Worm (Caenorhabditis elegans) whole organism, mixed stage, embryonic: ENCODE measurements around the gene lbp-8.

Source experiments
- M03D4.4 ChIP-seq: sonication (generic microtip); optimal IDR thresholded peaks from 2 replicates; lab custom pipeline; 2017; ENCODE audit warnings: mild to moderate bottlenecking, missing genetic modification characterization, missing compliant biosample characterization
- bed-3 ChIP-seq: fragments of 200-800 bp; sonication (Bioruptor generic); optimal IDR thresholded peaks from 3 replicates; lab custom pipeline; 2018; ENCODE audit warnings: mild to moderate bottlenecking, missing genetic modification characterization, moderate library complexity, missing compliant biosample characterization
- blmp-1 ChIP-seq: fragments of 150-350 bp; optimal IDR thresholded peaks from 2 replicates; lab custom pipeline; 2014; ENCODE audit warnings: missing biosample characterization, missing genetic modification characterization
- ceh-39 ChIP-seq: fragments of 150-350 bp; optimal IDR thresholded peaks from 2 replicates; lab custom pipeline; 2014; ENCODE audit warnings: missing biosample characterization, missing genetic modification characterization
- ceh-43 ChIP-seq: fragments of 200-800 bp; sonication (Bioruptor generic); optimal IDR thresholded peaks from 2 replicates; lab custom pipeline; 2018; ENCODE audit warnings: mild to moderate bottlenecking, missing genetic modification characterization, moderate library complexity, missing compliant biosample characterization
- ceh-83 ChIP-seq: fragments of 200-800 bp; sonication (Bioruptor generic); optimal IDR thresholded peaks from 2 replicates; lab custom pipeline; 2018; ENCODE audit warnings: mild to moderate bottlenecking, missing genetic modification characterization, missing compliant biosample characterization
- ces-1 ChIP-seq: fragments of 150-350 bp; optimal IDR thresholded peaks from 2 replicates; lab custom pipeline; 2014; ENCODE audit warnings: missing biosample characterization, missing genetic modification reagents, missing genetic modification characterization
- cnd-1 ChIP-seq: fragments of 200-800 bp; sonication (Bioruptor generic); optimal IDR thresholded peaks from 2 replicates; lab custom pipeline; 2018; ENCODE audit warnings: mild to moderate bottlenecking, missing genetic modification characterization, missing compliant biosample characterization
- drap-1 ChIP-seq: fragments of 200-800 bp; sonication (Bioruptor generic); optimal IDR thresholded peaks from 3 replicates; lab custom pipeline; 2018; ENCODE audit warnings: mild to moderate bottlenecking, missing genetic modification characterization, missing compliant biosample characterization
- elt-1 ChIP-seq: sonication (generic microtip); optimal IDR thresholded peaks from 2 replicates; lab custom pipeline; 2017; ENCODE audit warnings: missing genetic modification characterization, mild to moderate bottlenecking, missing compliant biosample characterization, antibody characterized with exemption, moderate library complexity, borderline replicate concordance; ENCODE audit not compliant: insufficient read depth
- elt-3 ChIP-seq: fragments of 150-350 bp; optimal IDR thresholded peaks from 2 replicates; lab custom pipeline; 2014; ENCODE audit warnings: missing biosample characterization, missing genetic modification characterization
- flh-1 ChIP-seq: fragments of 200-800 bp; sonication (Bioruptor generic); optimal IDR thresholded peaks from 2 replicates; lab custom pipeline; 2018; ENCODE audit warnings: mild to moderate bottlenecking, missing genetic modification characterization, moderate library complexity, missing compliant biosample characterization
- ham-2 ChIP-seq: fragments of 200-800 bp; sonication (Bioruptor generic); optimal IDR thresholded peaks from 2 replicates; lab custom pipeline; 2018; ENCODE audit warnings: mild to moderate bottlenecking, missing genetic modification characterization, missing compliant biosample characterization
- hlh-1 ChIP-seq: fragments of 150-350 bp; optimal IDR thresholded peaks from 2 replicates; lab custom pipeline; 2014; ENCODE audit warnings: missing biosample characterization, missing genetic modification reagents, missing genetic modification characterization
- lin-13 ChIP-seq: fragments of 150-350 bp; optimal IDR thresholded peaks from 2 replicates; lab custom pipeline; 2014; ENCODE audit warnings: missing biosample characterization, missing genetic modification characterization
- lin-32 ChIP-seq: fragments of 200-800 bp; sonication (Bioruptor generic); optimal IDR thresholded peaks from 2 replicates; lab custom pipeline; 2018; ENCODE audit warnings: mild to moderate bottlenecking, missing genetic modification characterization, missing compliant biosample characterization
- lsy-2 ChIP-seq: fragments of 150-350 bp; optimal IDR thresholded peaks from 2 replicates; lab custom pipeline; 2014; ENCODE audit warnings: missing biosample characterization, missing genetic modification characterization
- mab-5 ChIP-seq: fragments of 150-350 bp; optimal IDR thresholded peaks from 2 replicates; lab custom pipeline; 2014; ENCODE audit warnings: missing biosample characterization, missing genetic modification characterization
- mep-1 ChIP-seq: fragments of 150-350 bp; optimal IDR thresholded peaks from 2 replicates; lab custom pipeline; 2017; ENCODE audit warnings: missing biosample characterization, missing genetic modification reagents, missing genetic modification characterization, inconsistent platforms
- nhr-12 ChIP-seq: fragments of 150-350 bp; optimal IDR thresholded peaks from 2 replicates; lab custom pipeline; 2014; ENCODE audit warnings: missing biosample characterization, missing genetic modification characterization
- nhr-2 ChIP-seq: fragments of 150-350 bp; optimal IDR thresholded peaks from 2 replicates; lab custom pipeline; 2014; ENCODE audit warnings: missing biosample characterization, missing genetic modification characterization
- nhr-237 ChIP-seq: fragments of 150-350 bp; optimal IDR thresholded peaks from 2 replicates; lab custom pipeline; 2014; ENCODE audit warnings: missing biosample characterization, missing genetic modification characterization
- nhr-28 ChIP-seq: fragments of 150-350 bp; optimal IDR thresholded peaks from 2 replicates; lab custom pipeline; 2014; ENCODE audit warnings: missing biosample characterization, missing genetic modification characterization
- nhr-76 ChIP-seq: sonication (generic microtip); optimal IDR thresholded peaks from 2 replicates; lab custom pipeline; 2017; ENCODE audit warnings: missing biosample characterization, missing genetic modification characterization
- sem-2 ChIP-seq: fragments of 200-800 bp; sonication (Bioruptor generic); optimal IDR thresholded peaks from 2 replicates; lab custom pipeline; 2018; ENCODE audit warnings: mild to moderate bottlenecking, missing genetic modification characterization, missing compliant biosample characterization
- snpc-4 ChIP-seq: fragments of 150-350 bp; optimal IDR thresholded peaks from 2 replicates; lab custom pipeline; 2014; ENCODE audit warnings: missing biosample characterization, missing genetic modification characterization
- tbx-8 ChIP-seq: fragments of 200-800 bp; sonication (Bioruptor generic); optimal IDR thresholded peaks from 2 replicates; lab custom pipeline; 2018; ENCODE audit warnings: mild to moderate bottlenecking, missing genetic modification characterization, moderate library complexity, missing compliant biosample characterization
- unc-120 ChIP-seq: sonication (generic microtip); optimal IDR thresholded peaks from 2 replicates; lab custom pipeline; 2017; ENCODE audit warnings: missing genetic modification characterization, missing compliant biosample characterization; ENCODE audit not compliant: poor library complexity, severe bottlenecking
- unc-62 ChIP-seq: fragments of 150-350 bp; optimal IDR thresholded peaks from 2 replicates; lab custom pipeline; 2014; ENCODE audit warnings: missing biosample characterization, missing genetic modification reagents, missing genetic modification characterization
- zip-8 ChIP-seq: fragments of 150-350 bp; optimal IDR thresholded peaks from 2 replicates; lab custom pipeline; 2014; ENCODE audit warnings: missing biosample characterization, missing genetic modification characterization

The lbp-8 gene

ce11 chrV:13866353-13866752, 24.2 kb upstream of the lbp-8 start, which contains the start of gene nhr-175:
Gene nhr-175 (plus strand): TSS chrV:13866691.
- TF ChIP-seq M03D4.4 (tag; lab: Kevin White, UChicago) = no peak
- no peak for TF ChIP-seq ceh-43 (GFP tag; lab: Kevin White, UChicago)
- no peak for TF ChIP-seq mep-1 (tag; lab: Kevin White, UChicago)
- no peak for TF ChIP-seq ceh-39 (tag; lab: Kevin White, UChicago)
- no peak for TF ChIP-seq nhr-12
- peak; percentile 91 for TF ChIP-seq elt-1
- TF ChIP-seq ham-2 (GFP tag; lab: Kevin White, UChicago) = peak; percentile 28

- TF ChIP-seq sem-2 = peak; percentile 46
- peak; percentile 58 for TF ChIP-seq cnd-1 (tag; lab: Kevin White, UChicago)
- TF ChIP-seq ceh-43 (GFP tag; lab: Kevin White, UChicago) = peak; percentile 5
- TF ChIP-seq drap-1 (GFP tag; lab: Kevin White, UChicago) = peak; percentile 50
- peak; percentile 11 for TF ChIP-seq tbx-8 (GFP tag; lab: Kevin White, UChicago)
- peak; percentile 31 for TF ChIP-seq ceh-83
Measured at ce11 chrV:13868886-13869285, 21.7 kb upstream of the lbp-8 start.

ce11 chrV:13869551-13869950, 21.0 kb upstream of the lbp-8 start:
- no peak for TF ChIP-seq zip-8 (tag; lab: Kevin White, UChicago)
- no peak for TF ChIP-seq hlh-1 (tag; lab: Kevin White, UChicago)
- no peak for TF ChIP-seq M03D4.4 (tag; lab: Kevin White, UChicago)
- no peak for TF ChIP-seq mep-1 (tag; lab: Kevin White, UChicago)
- TF ChIP-seq ces-1 (GFP tag; lab: Kevin White, UChicago) = no peak
- no peak for TF ChIP-seq mab-5
- no peak for TF ChIP-seq nhr-76 (tag; lab: Kevin White, UChicago)
- no peak for TF ChIP-seq blmp-1
- TF ChIP-seq sem-2 = no peak
- TF ChIP-seq tbx-8 (GFP tag; lab: Kevin White, UChicago) = no peak
- no peak for TF ChIP-seq ceh-39 (tag; lab: Kevin White, UChicago)
- no peak for TF ChIP-seq elt-3
- no peak for TF ChIP-seq nhr-2
- no peak for TF ChIP-seq elt-1
- no peak for TF ChIP-seq flh-1 (GFP tag; lab: Kevin White, UChicago)
- TF ChIP-seq ceh-43 (GFP tag; lab: Kevin White, UChicago) = no peak
- no peak for TF ChIP-seq nhr-28 (tag; lab: Kevin White, UChicago)
- no peak for TF ChIP-seq lin-32 (GFP tag; lab: Kevin White, UChicago)
- TF ChIP-seq nhr-237 (tag; lab: Kevin White, UChicago) = no peak

- TF ChIP-seq cnd-1 (tag; lab: Kevin White, UChicago) = no peak
- TF ChIP-seq elt-3 = no peak
- TF ChIP-seq nhr-28 (tag; lab: Kevin White, UChicago) = no peak
- TF ChIP-seq snpc-4 (tag; lab: Kevin White, UChicago) = no peak
- no peak for TF ChIP-seq M03D4.4 (tag; lab: Kevin White, UChicago)
- no peak for TF ChIP-seq unc-62 (GFP tag; lab: Kevin White, UChicago)
- no peak for TF ChIP-seq drap-1 (GFP tag; lab: Kevin White, UChicago)
- no peak for TF ChIP-seq zip-8 (tag; lab: Kevin White, UChicago)
- TF ChIP-seq lin-32 (GFP tag; lab: Kevin White, UChicago) = no peak
- TF ChIP-seq unc-120 (tag; lab: Kevin White, UChicago) = no peak
- no peak for TF ChIP-seq nhr-237 (tag; lab: Kevin White, UChicago)
- TF ChIP-seq blmp-1 = no peak
- TF ChIP-seq hlh-1 (tag; lab: Kevin White, UChicago) = no peak
- no peak for TF ChIP-seq lsy-2
- TF ChIP-seq mab-5 = no peak
- no peak for TF ChIP-seq ces-1 (GFP tag; lab: Kevin White, UChicago)
- no peak for TF ChIP-seq sem-2
- TF ChIP-seq, all 35 proteins: peak for 0
Measured at ce11 chrV:13872895-13873294, 17.7 kb upstream of the lbp-8 start, which contains the start of gene cpt-5. Gene cpt-5 (plus strand): TSS chrV:13873195.

- TF ChIP-seq lin-13 (tag; lab: Kevin White, UChicago) (no peak), elt-1 (no peak), ceh-39 (tag; lab: Kevin White, UChicago) (no peak), nhr-76 (tag; lab: Kevin White, UChicago) (no peak), cnd-1 (tag; lab: Kevin White, UChicago) (no peak), sem-2 (no peak), nhr-28 (tag; lab: Kevin White, UChicago) (no peak), bed-3 (no peak), ceh-43 (GFP tag; lab: Kevin White, UChicago) (no peak), unc-120 (tag; lab: Kevin White, UChicago) (no peak), unc-62 (GFP tag; lab: Kevin White, UChicago) (no peak), nhr-237 (tag; lab: Kevin White, UChicago) (no peak)
- TF ChIP-seq, all 35 proteins: peak for 0
Measured at ce11 chrV:13873323-13873722, 17.2 kb upstream of the lbp-8 start.
